Worm (Caenorhabditis elegans): Measurements from ENCODE around the gene fbxa-44.
A peak's percentile ranks its signal among the peaks of the same experiment; 100 is the strongest.

The fbxa-44 gene

DNA sequence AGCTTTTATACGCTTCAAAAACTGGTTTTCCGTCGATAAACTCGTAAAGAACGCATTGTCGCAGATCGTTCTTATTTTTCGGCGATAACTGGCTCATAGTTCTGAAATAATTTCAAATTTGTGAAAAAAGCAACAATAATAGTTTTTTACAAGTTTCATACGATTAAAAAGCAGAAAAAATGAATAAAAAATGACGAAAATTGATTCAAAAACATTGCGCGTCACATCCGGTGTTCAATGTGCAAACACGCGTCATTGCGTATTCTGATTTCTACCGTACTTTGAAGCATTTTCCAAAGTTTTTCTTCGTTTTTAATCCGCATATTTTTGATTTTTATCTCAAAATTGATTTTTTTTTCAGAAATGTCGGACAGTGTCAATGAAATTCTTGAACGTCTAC lies 29.3 kb downstream of the fbxa-44 start, which contains the start of the genes fbxa-206 and Y102A5C.2:
Gene fbxa-206 (minus strand): TSS at position 101 of the 400 bp plus-strand sequence.
Gene Y102A5C.2 (plus strand): TSS at position 354 of the 400 bp plus-strand sequence.
- TF ChIP-seq lin-54 (GFP tag; optimal IDR thresholded peaks at IDR 0.05) (no peak), lsl-1 (GFP tag; optimal IDR thresholded peaks at IDR 0.05) (peak; percentile 73)

DNA sequence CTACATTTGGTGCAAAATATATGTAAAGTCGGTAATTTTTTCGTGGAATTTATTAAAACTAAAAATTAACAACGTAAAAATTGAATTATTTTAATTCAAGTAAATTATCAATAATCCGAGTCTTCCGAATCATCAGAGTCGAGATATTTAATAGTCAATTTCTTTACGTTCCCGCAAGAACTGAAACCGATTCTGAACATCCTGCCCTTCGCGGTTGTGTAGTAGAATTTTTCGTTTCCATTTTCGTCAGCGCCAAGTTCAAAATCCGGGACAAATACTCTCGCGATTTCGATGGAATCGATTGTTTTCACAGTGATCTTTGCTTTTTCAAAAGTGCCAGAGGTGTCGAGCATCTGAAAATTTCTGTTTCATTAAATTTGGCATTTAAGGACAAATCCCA lies 30.6 kb downstream of the fbxa-44 start:
- TF ChIP-seq mcd-1 (GFP tag; IDR thresholded peaks at IDR 0.05) (peak; percentile 26; the same call in 1 of the 2 replicates), hsf-1 (GFP tag; IDR thresholded peaks at IDR 0.05) (0 out of 2 replicates have a peak, but pooled peaks have one; percentile 42), repo-1 (tag; optimal IDR thresholded peaks at IDR 0.05) (no peak), attf-6 (GFP tag; IDR thresholded peaks at IDR 0.05) (peak; percentile 89), unc-130 (GFP tag; optimal IDR thresholded peaks at IDR 0.05) (no peak), F22D6.2 (tag; optimal IDR thresholded peaks at IDR 0.05) (no peak), T26A5.8 (tag; optimal IDR thresholded peaks at IDR 0.05) (no peak), madf-10 (tag; optimal IDR thresholded peaks at IDR 0.05) (no peak), hlh-12 (tag; optimal IDR thresholded peaks at IDR 0.05) (no peak), efl-1 (GFP tag; optimal IDR thresholded peaks at IDR 0.05) (peak; percentile 9), F10E7.11 (tag; optimal IDR thresholded peaks at IDR 0.05) (no peak), dox-1 (GFP tag; IDR thresholded peaks at IDR 0.05) (no peak), ztf-25 (GFP tag; IDR thresholded peaks at IDR 0.05) (no peak), pha-4 (tag; optimal IDR thresholded peaks at IDR 0.05) (no peak), pbrm-1 (GFP tag; IDR thresholded peaks at IDR 0.05) (0 out of 2 replicates have a peak, but pooled peaks have one; percentile 12), xnd-1 (tag; optimal IDR thresholded peaks at IDR 0.05) (peak; percentile 14), snpc-4 (GFP tag; optimal IDR thresholded peaks at IDR 0.05) (no peak), snpc-4 (tag; optimal IDR thresholded peaks at IDR 0.05) (peak in 2 of 4 experiments; percentile 7 to 50), athp-1 (tag; optimal IDR thresholded peaks at IDR 0.05) (no peak), cebp-1 (GFP tag; IDR thresholded peaks at IDR 0.05) (no peak), cebp-1 (tag; optimal IDR thresholded peaks at IDR 0.05) (peak; percentile 10), zim-3 (tag; optimal IDR thresholded peaks at IDR 0.05) (peak; percentile 9), aptf-2 (GFP tag; conservative IDR thresholded peaks at IDR 0.05) (no peak), D2030.7 (GFP tag; IDR thresholded peaks at IDR 0.05) (peak; percentile 31; the same call in 1 of the 2 replicates), madf-6 (GFP tag; IDR thresholded peaks at IDR 0.05) (peak; percentile 45), let-526 (GFP tag; IDR thresholded peaks at IDR 0.05) (no peak), tbp1 (GFP tag; optimal IDR thresholded peaks at IDR 0.05) (peak; percentile 27), mxl-1 (tag; optimal IDR thresholded peaks at IDR 0.05) (peak; percentile 6), Y79H2A.3 (GFP tag; conservative IDR thresholded peaks at IDR 0.05) (no peak), let-607 (tag; optimal IDR thresholded peaks at IDR 0.05) (no peak), aptf-3 (GFP tag; IDR thresholded peaks at IDR 0.05) (no peak), F49E8.2 (tag; optimal IDR thresholded peaks at IDR 0.05; ENCODE audit: insufficient read depth) (peak; percentile 67), lsy-27 (tag; optimal IDR thresholded peaks at IDR 0.05; ENCODE audit: borderline replicate concordance, insufficient read depth) (no peak), ekl-4 (GFP tag; IDR thresholded peaks at IDR 0.05) (peak; percentile 65), lin-26 (GFP tag; IDR thresholded peaks at IDR 0.05) (0 out of 2 replicates have a peak, but pooled peaks have one; percentile 32), tlf-1 (GFP tag; optimal IDR thresholded peaks at IDR 0.05) (peak; percentile 28), C17E4.6 (GFP tag; IDR thresholded peaks at IDR 0.05) (no peak), F57A8.1 (GFP tag; optimal IDR thresholded peaks at IDR 0.05) (no peak), madf-3 (GFP tag; IDR thresholded peaks at IDR 0.05) (no peak), B0019.2 (GFP tag; conservative IDR thresholded peaks at IDR 0.05) (no peak), gei-17 (GFP tag; optimal IDR thresholded peaks at IDR 0.05) (no peak), sea-2 (GFP tag; IDR thresholded peaks at IDR 0.05) (no peak), F52B5.7 (tag; optimal IDR thresholded peaks at IDR 0.05) (no peak), egrh-3 (GFP tag; IDR thresholded peaks at IDR 0.05) (no peak), K11D2.4 (GFP tag; IDR thresholded peaks at IDR 0.05) (no peak)
